Fruit fly (Drosophila melanogaster) whole organism, embryonic: ENCODE data around the gene Zwilch.
A peak's percentile ranks its signal among the peaks of the same experiment; 100 is the strongest.

Source experiments
- Blimp-1 ChIP-seq: fragments of 200-800 bp; sonication (Bioruptor generic); optimal IDR thresholded peaks from 3 replicates; lab custom pipeline; 2018; ENCODE audit warnings: missing biosample characterization, missing genetic modification characterization, mild to moderate bottlenecking, moderate library complexity, missing genetic modification reagents
- BtbVII ChIP-seq: fragments of 200-800 bp; sonication (Bioruptor generic); optimal IDR thresholded peaks from 3 replicates; lab custom pipeline; 2017; ENCODE audit warnings: missing biosample characterization, mild to moderate bottlenecking, missing genetic modification characterization
- Bteb2 ChIP-seq: fragments of 200-800 bp; sonication (Bioruptor generic); optimal IDR thresholded peaks from 2 replicates; lab custom pipeline; 2016; ENCODE audit warnings: missing biosample characterization, missing genetic modification characterization
- CG11560 ChIP-seq: fragments of 200-800 bp; sonication (Bioruptor generic); IDR thresholded peaks from 3 replicates; pipeline ENCODE4 v1.3.6; 2022; ENCODE audit warnings: missing biosample characterization, missing genetic modification characterization
- CG12071 ChIP-seq: fragments of 200-800 bp; sonication (Bioruptor generic); optimal IDR thresholded peaks from 3 replicates; lab custom pipeline; 2018; ENCODE audit warnings: missing biosample characterization, mild to moderate bottlenecking, missing genetic modification characterization
- CG13775 ChIP-seq: fragments of 200-800 bp; sonication (Bioruptor generic); optimal IDR thresholded peaks from 3 replicates; lab custom pipeline; 2017; ENCODE audit warnings: missing biosample characterization, mild to moderate bottlenecking, missing genetic modification characterization
- CG1602 ChIP-seq: fragments of 200-800 bp; sonication (Bioruptor generic); optimal IDR thresholded peaks from 3 replicates; lab custom pipeline; 2016; ENCODE audit warnings: missing biosample characterization, missing genetic modification characterization
- CG17912 ChIP-seq: fragments of 200-800 bp; sonication (Bioruptor generic); optimal IDR thresholded peaks from 2 replicates; lab custom pipeline; 2018; ENCODE audit warnings: missing biosample characterization, mild to moderate bottlenecking, missing genetic modification characterization
- CG1792 ChIP-seq: fragments of 200-800 bp; sonication (Bioruptor generic); optimal IDR thresholded peaks from 2 replicates; lab custom pipeline; 2016; ENCODE audit warnings: missing biosample characterization, missing genetic modification characterization
- CG30431 ChIP-seq: fragments of 200-800 bp; sonication (Bioruptor generic); optimal IDR thresholded peaks from 2 replicates; lab custom pipeline; 2017; ENCODE audit warnings: missing biosample characterization, missing genetic modification characterization
- CG31388 ChIP-seq: fragments of 200-800 bp; sonication (Bioruptor generic); optimal IDR thresholded peaks from 2 replicates; lab custom pipeline; 2016; ENCODE audit warnings: missing biosample characterization, missing genetic modification characterization
- CG31441 ChIP-seq: fragments of 200-800 bp; sonication (Bioruptor generic); IDR thresholded peaks from 2 replicates; pipeline ENCODE4 v1.3.6; 2022; ENCODE audit warnings: missing biosample characterization, missing genetic modification characterization
- CG4424 ChIP-seq: fragments of 200-800 bp; sonication (Bioruptor generic); optimal IDR thresholded peaks from 3 replicates; lab custom pipeline; 2016; ENCODE audit warnings: missing biosample characterization, missing genetic modification characterization
- CG4820 ChIP-seq: fragments of 200-800 bp; sonication (Bioruptor generic); optimal IDR thresholded peaks from 3 replicates; lab custom pipeline; 2016; ENCODE audit warnings: missing biosample characterization, missing genetic modification characterization
- CG5245 ChIP-seq: fragments of 200-800 bp; sonication (Bioruptor generic); optimal IDR thresholded peaks from 3 replicates; lab custom pipeline; 2016; ENCODE audit warnings: missing biosample characterization, missing genetic modification characterization
- CG6689 ChIP-seq: fragments of 200-800 bp; sonication (Bioruptor generic); IDR thresholded peaks from 2 replicates; pipeline ENCODE4 v1.3.6; 2022; ENCODE audit warnings: missing biosample characterization, missing genetic modification characterization
- CG7357 ChIP-seq: fragments of 200-800 bp; sonication (Bioruptor generic); IDR thresholded peaks from 3 replicates; pipeline ENCODE4 v1.3.6; 2022; ENCODE audit warnings: missing biosample characterization, missing genetic modification characterization
- CG7786 ChIP-seq: fragments of 200-800 bp; sonication (Bioruptor generic); optimal IDR thresholded peaks from 2 replicates; lab custom pipeline; 2016; ENCODE audit warnings: missing biosample characterization, missing genetic modification characterization
- CG8290 ChIP-seq, 3 experiments: fragments of 200-800 bp; sonication (Bioruptor generic); optimal IDR thresholded peaks; 2 replicates each; lab custom pipeline; 2016 to 2019; ENCODE audit warnings: missing biosample characterization in 3 of 3, missing genetic modification characterization in 3 of 3, mild to moderate bottlenecking in 2 of 3, moderate library complexity in 1 of 3
- CTCF ChIP-seq: fragments of 200-800 bp; sonication (Bioruptor generic); optimal IDR thresholded peaks from 2 replicates; lab custom pipeline; 2017; ENCODE audit warnings: missing biosample characterization, mild to moderate bottlenecking, missing genetic modification characterization, moderate library complexity
- Fer2 ChIP-seq: fragments of 200-800 bp; sonication (Bioruptor generic); optimal IDR thresholded peaks from 2 replicates; lab custom pipeline; 2018; ENCODE audit warnings: missing biosample characterization, mild to moderate bottlenecking, missing genetic modification characterization, moderate library complexity
- H2.0 ChIP-seq: fragments of 200-800 bp; sonication (Bioruptor generic); IDR thresholded peaks from 2 replicates; pipeline ENCODE4 v1.3.6; 2022; ENCODE audit warnings: missing biosample characterization, missing genetic modification characterization
- Hr78 ChIP-seq, 2 experiments: fragments of 200-800 bp in 1 of 2; fragments of >200 bp in 1 of 2; sonication (Bioruptor generic) in 1 of 2; optimal IDR thresholded peaks; 2 replicates each; lab custom pipeline; 2017 to 2019; ENCODE audit warnings: missing biosample characterization in 2 of 2, missing genetic modification characterization in 2 of 2, mild to moderate bottlenecking in 1 of 2, moderate library complexity in 1 of 2
- Kr ChIP-seq: fragments of 200-800 bp; sonication (Bioruptor generic); optimal IDR thresholded peaks from 2 replicates; lab custom pipeline; 2017; ENCODE audit warnings: missing biosample characterization, mild to moderate bottlenecking, missing genetic modification characterization
- MESR4 ChIP-seq: fragments of 200-800 bp; sonication (Bioruptor generic); optimal IDR thresholded peaks from 2 replicates; lab custom pipeline; 2018; ENCODE audit warnings: missing biosample characterization, mild to moderate bottlenecking, missing genetic modification characterization, moderate library complexity
- NFAT ChIP-seq: fragments of 200-800 bp; sonication (Bioruptor generic); IDR thresholded peaks from 2 replicates; pipeline ENCODE4 v1.3.6; 2022; ENCODE audit warnings: missing biosample characterization, missing genetic modification characterization
- Poxn ChIP-seq: fragments of 200-800 bp; sonication (Bioruptor generic); IDR thresholded peaks from 2 replicates; pipeline ENCODE4 v1.3.6; 2022; ENCODE audit warnings: missing biosample characterization, missing genetic modification characterization
- Sry-δ ChIP-seq: fragments of 200-800 bp; sonication (Bioruptor generic); optimal IDR thresholded peaks from 2 replicates; lab custom pipeline; 2016; ENCODE audit warnings: missing biosample characterization, missing genetic modification characterization
- ase ChIP-seq: fragments of 200-800 bp; sonication (Bioruptor generic); IDR thresholded peaks from 3 replicates; pipeline ENCODE4 v1.3.6; 2022; ENCODE audit warnings: missing biosample characterization, missing genetic modification characterization
- ash1 ChIP-seq: fragments of 200-800 bp; sonication (Bioruptor generic); optimal IDR thresholded peaks from 2 replicates; lab custom pipeline; 2018; ENCODE audit warnings: missing biosample characterization, mild to moderate bottlenecking, missing genetic modification characterization
- az2 ChIP-seq: fragments of 200-800 bp; sonication (Bioruptor generic); optimal IDR thresholded peaks from 3 replicates; lab custom pipeline; 2016; ENCODE audit warnings: missing biosample characterization, missing genetic modification characterization
- bab2 ChIP-seq: fragments of 200-800 bp; sonication (Bioruptor generic); optimal IDR thresholded peaks from 2 replicates; lab custom pipeline; 2016; ENCODE audit warnings: missing biosample characterization, missing genetic modification characterization
- cad ChIP-seq: fragments of >200 bp; optimal IDR thresholded peaks from 2 replicates; lab custom pipeline; 2017; ENCODE audit warnings: missing biosample characterization, missing genetic modification characterization
- caup ChIP-seq: fragments of 200-800 bp; sonication (Bioruptor generic); optimal IDR thresholded peaks from 3 replicates; lab custom pipeline; 2017; ENCODE audit warnings: missing biosample characterization, mild to moderate bottlenecking, missing genetic modification characterization, moderate library complexity; ENCODE audit not compliant: severe bottlenecking
- chif ChIP-seq, 2 experiments: fragments of 200-800 bp; sonication (Bioruptor generic); optimal IDR thresholded peaks; 3 replicates each; lab custom pipeline; 2016; ENCODE audit warnings: missing biosample characterization in 2 of 2, missing genetic modification characterization in 2 of 2
- crol ChIP-seq: fragments of 200-800 bp; sonication (Bioruptor generic); IDR thresholded peaks from 2 replicates; pipeline ENCODE4 v1.3.6; 2022; ENCODE audit warnings: missing biosample characterization, missing genetic modification characterization
- fru ChIP-seq: fragments of >200 bp; optimal IDR thresholded peaks from 2 replicates; lab custom pipeline; 2017
- gro ChIP-seq: fragments of 200-800 bp; sonication (Bioruptor generic); optimal IDR thresholded peaks from 2 replicates; lab custom pipeline; 2016; ENCODE audit warnings: missing biosample characterization, missing genetic modification characterization
- hth ChIP-seq: fragments of >200 bp; optimal IDR thresholded peaks from 2 replicates; lab custom pipeline; 2017; ENCODE audit warnings: inconsistent platforms
- inv ChIP-seq: fragments of 200-800 bp; sonication (Bioruptor generic); IDR thresholded peaks from 2 replicates; pipeline ENCODE4 v1.3.6; 2022; ENCODE audit warnings: missing biosample characterization, missing genetic modification characterization; ENCODE audit not compliant: partially characterized antibody
- ken ChIP-seq: fragments of 200-800 bp; sonication (Bioruptor generic); IDR thresholded peaks from 3 replicates; pipeline ENCODE4 v1.3.6; 2022; ENCODE audit warnings: missing biosample characterization, missing genetic modification characterization
- prd ChIP-seq, 3 experiments: fragments of >200 bp in 2 of 3; fragments of 200-800 bp in 1 of 3; sonication (Bioruptor generic) in 1 of 3; optimal IDR thresholded peaks in 2 of 3; IDR thresholded peaks in 1 of 3; 2 replicates in 2 of 3; 3 replicates in 1 of 3; pipeline versions ENCODE4 v1.3.6 to Lab custom; 2017 to 2022; ENCODE audit warnings: missing biosample characterization in 1 of 3, missing genetic modification characterization in 1 of 3
- salm ChIP-seq: fragments of 200-800 bp; sonication (Bioruptor generic); optimal IDR thresholded peaks from 2 replicates; lab custom pipeline; 2018; ENCODE audit warnings: missing biosample characterization, mild to moderate bottlenecking, missing genetic modification characterization
- shn ChIP-seq: fragments of 200-800 bp; sonication (Bioruptor generic); optimal IDR thresholded peaks from 3 replicates; lab custom pipeline; 2016; ENCODE audit warnings: missing biosample characterization, missing genetic modification characterization
- tap ChIP-seq: fragments of 200-800 bp; optimal IDR thresholded peaks from 3 replicates; lab custom pipeline; 2019; ENCODE audit warnings: missing biosample characterization, mild to moderate bottlenecking, missing genetic modification characterization, moderate library complexity
- tgo ChIP-seq: fragments of 200-800 bp; sonication (Bioruptor generic); IDR thresholded peaks from 3 replicates; pipeline ENCODE4 v1.3.6; 2022; ENCODE audit warnings: missing biosample characterization, missing genetic modification characterization
- tin ChIP-seq: fragments of 200-800 bp; sonication (Bioruptor generic); optimal IDR thresholded peaks from 3 replicates; lab custom pipeline; 2016; ENCODE audit warnings: missing biosample characterization, missing genetic modification characterization
- tio ChIP-seq: fragments of 200-800 bp; sonication (Bioruptor generic); optimal IDR thresholded peaks from 2 replicates; lab custom pipeline; 2017; ENCODE audit warnings: missing biosample characterization, missing genetic modification characterization, inconsistent platforms
- vfl ChIP-seq: fragments of 200-800 bp; sonication (Bioruptor generic); optimal IDR thresholded peaks from 2 replicates; lab custom pipeline; 2016; ENCODE audit warnings: missing biosample characterization, missing genetic modification characterization
- yki ChIP-seq: fragments of >200 bp; optimal IDR thresholded peaks from 3 replicates; lab custom pipeline; 2018

Zwilch gene

DNA sequence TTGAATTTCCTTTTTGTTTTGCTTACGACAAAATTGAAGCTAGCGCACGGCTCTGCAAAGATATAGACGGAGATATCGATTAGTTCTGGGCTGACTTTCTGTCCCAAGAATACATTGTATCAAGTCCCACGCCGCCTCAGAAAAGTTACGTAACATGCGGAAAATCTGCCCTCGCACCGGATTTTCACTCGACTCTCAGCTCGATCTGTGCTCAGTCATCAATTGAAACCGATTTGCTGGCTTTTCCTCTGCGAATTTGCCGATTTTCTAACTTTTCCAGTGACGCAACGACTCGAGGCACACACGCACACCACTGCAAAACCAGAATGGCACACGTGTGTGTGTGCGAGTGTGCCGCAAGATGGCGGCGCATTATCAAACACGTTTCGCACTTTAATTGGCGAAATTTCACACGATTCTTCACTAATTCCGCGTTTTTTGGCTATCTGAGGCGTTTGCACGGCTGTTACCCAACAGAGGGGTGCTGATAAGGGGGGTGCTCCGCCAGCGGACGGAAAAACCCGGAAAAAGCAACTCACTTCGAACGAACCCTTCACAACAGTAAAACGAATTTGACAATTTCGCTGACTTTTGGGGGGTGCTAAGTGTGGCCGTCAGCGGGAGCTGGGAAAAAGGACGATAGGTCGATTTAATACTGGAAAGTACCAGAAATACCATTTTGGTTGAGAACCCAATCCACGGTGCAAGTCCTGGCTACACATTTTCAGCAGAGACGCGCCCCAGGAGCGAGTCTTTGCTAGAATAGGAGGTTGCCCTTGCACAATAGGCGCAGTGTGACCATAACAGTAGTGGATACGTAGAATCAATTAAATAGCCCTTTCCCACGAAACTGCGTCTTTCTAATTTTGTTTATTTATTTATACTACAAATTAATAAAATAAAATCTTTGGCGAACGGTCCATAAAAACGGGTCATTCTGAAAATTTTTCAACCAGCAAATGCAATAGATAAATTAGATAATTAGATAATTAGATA is 6.1 kb upstream of the Zwilch start, which contains the start of gene ATPsynC (continued):
- TF ChIP-seq Hr78 (GFP tag; optimal IDR thresholded peaks at IDR 0.05; lab: Kevin White, UChicago), result peak in 1 of 2 experiments; percentile 17
- TF ChIP-seq ash1 (GFP tag; lab: Kevin White, UChicago), result peak; percentile 63
- no peak for TF ChIP-seq salm
- no peak for TF ChIP-seq CG31441
- peak; percentile 99 for TF ChIP-seq CG7357 (GFP tag; lab: Robert Waterston, UW)
- TF ChIP-seq inv (GFP tag; lab: Robert Waterston, UW), result no peak
- TF ChIP-seq CG6689 (GFP tag; lab: Robert Waterston, UW), result no peak
- no peak for TF ChIP-seq CG13775 (GFP tag; lab: Kevin White, UChicago)
- peak; percentile 71 for TF ChIP-seq CTCF (GFP tag; lab: Kevin White, UChicago)
- no peak for TF ChIP-seq cad (GFP tag; lab: Kevin White, UChicago)
- TF ChIP-seq CG7786 (GFP tag; lab: Kevin White, UChicago), result peak; percentile 48
- TF ChIP-seq CG30431 (GFP tag; lab: Kevin White, UChicago), result no peak
- peak; percentile 69 for TF ChIP-seq Sry-δ (GFP tag; lab: Kevin White, UChicago)
- no peak for TF ChIP-seq CG1792 (GFP tag; lab: Kevin White, UChicago)
- TF ChIP-seq CG12071, result peak; percentile 57
- TF ChIP-seq NFAT (GFP tag; lab: Robert Waterston, UW), result no peak
- TF ChIP-seq tgo (GFP tag; lab: Robert Waterston, UW), result no peak
- no peak for TF ChIP-seq Bteb2 (GFP tag; lab: Kevin White, UChicago)
- no peak for TF ChIP-seq crol
- peak; percentile 27 for TF ChIP-seq caup (GFP tag; lab: Kevin White, UChicago)
- no peak for TF ChIP-seq H2.0 (GFP tag; lab: Robert Waterston, UW)
- TF ChIP-seq CG4424 (GFP tag; lab: Kevin White, UChicago), result no peak
- TF ChIP-seq az2 (GFP tag; lab: Kevin White, UChicago), result peak; percentile 93
- no peak for TF ChIP-seq Fer2 (tag; lab: Kevin White, UChicago)
- no peak for TF ChIP-seq ase (GFP tag; lab: Robert Waterston, UW)
- TF ChIP-seq hth (lab: Kevin White, UChicago), result no peak
- peak; percentile 22 for TF ChIP-seq CG17912
- no peak for TF ChIP-seq ken (GFP tag; lab: Robert Waterston, UW)
- peak; percentile 1 for TF ChIP-seq CG1602 (GFP tag; lab: Kevin White, UChicago)
- peak; percentile 9 for TF ChIP-seq CG8290 (GFP tag; optimal IDR thresholded peaks at IDR 0.05; lab: Kevin White, UChicago)
- TF ChIP-seq CG8290 (tag; optimal IDR thresholded peaks at IDR 0.05; lab: Kevin White, UChicago), result peak in 1 of 2 experiments; percentile 93
- no peak for TF ChIP-seq tio (GFP tag; lab: Kevin White, UChicago)
- peak; percentile 15 for TF ChIP-seq yki (lab: Kevin White, UChicago)
- no peak for TF ChIP-seq prd (optimal IDR thresholded peaks at IDR 0.05; lab: Kevin White, UChicago)
- TF ChIP-seq prd (GFP tag; IDR thresholded peaks at IDR 0.05; lab: Robert Waterston, UW), result no peak
- TF ChIP-seq Blimp-1 (GFP tag; lab: Kevin White, UChicago), result no peak
- no peak for TF ChIP-seq Poxn (GFP tag; lab: Robert Waterston, UW)
- TF ChIP-seq CG31388 (GFP tag; lab: Kevin White, UChicago), result no peak
- TF ChIP-seq bab2 (GFP tag; lab: Kevin White, UChicago), result no peak
- no peak for TF ChIP-seq Kr (GFP tag; lab: Kevin White, UChicago)
- TF ChIP-seq fru, result no peak
- no peak for TF ChIP-seq chif (GFP tag; optimal IDR thresholded peaks at IDR 0.05; lab: Kevin White, UChicago)
- peak; percentile 31 for TF ChIP-seq BtbVII (GFP tag; lab: Kevin White, UChicago)
- peak; percentile 100 for TF ChIP-seq MESR4
- TF ChIP-seq CG5245 (GFP tag; lab: Kevin White, UChicago), result no peak
- no peak for TF ChIP-seq CG11560 (tag; lab: Robert Waterston, UW)
- peak; percentile 74 for TF ChIP-seq gro
- peak; percentile 29 for TF ChIP-seq CG4820 (GFP tag; lab: Kevin White, UChicago)
- TF ChIP-seq tin, result peak; percentile 31
- TF ChIP-seq tap (tag; lab: Kevin White, UChicago), result peak; percentile 11
- TF ChIP-seq vfl, result no peak
- no peak for TF ChIP-seq shn (GFP tag; lab: Kevin White, UChicago)
